Worm (Caenorhabditis elegans): ENCODE results near the gene dnj-23.

dnj-23 gene

DNA sequence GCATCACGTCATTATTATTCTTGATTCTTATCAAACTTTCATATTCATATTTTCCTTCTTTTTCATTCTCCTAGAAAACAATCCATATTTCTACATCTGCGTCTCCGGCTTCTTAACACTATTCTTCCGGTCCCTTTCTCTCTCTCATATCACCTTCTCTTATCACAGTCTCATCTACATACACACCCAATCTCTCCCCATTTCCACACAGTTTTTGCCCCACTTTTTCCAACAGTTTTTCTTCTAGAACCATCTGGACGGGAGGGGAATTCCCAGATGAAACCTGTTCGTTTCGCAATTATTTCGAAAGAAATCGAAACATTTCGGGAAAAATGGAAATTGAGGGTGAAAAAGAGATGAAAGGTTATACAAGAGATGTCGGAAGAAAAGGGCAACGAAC is 19.7 kb upstream of the dnj-23 start:
- TF ChIP-seq set-16 (GFP tag; IDR thresholded peaks at IDR 0.05) (no peak), fos-1 (tag; optimal IDR thresholded peaks at IDR 0.05) (no peak), aha-1 (tag) (no peak), dmd-6 (GFP tag; IDR thresholded peaks at IDR 0.05) (peak; percentile 82), zip-2 (tag; optimal IDR thresholded peaks at IDR 0.05) (peak; percentile 38), F37D6.2 (tag; optimal IDR thresholded peaks at IDR 0.05) (no peak), F26F4.8 (GFP tag; conservative IDR thresholded peaks at IDR 0.05) (no peak), sdz-12 (GFP tag; optimal IDR thresholded peaks at IDR 0.05) (no peak), nhr-41 (GFP tag; IDR thresholded peaks at IDR 0.05) (0 out of 2 replicates have a peak, but pooled peaks have one; percentile 6), mes-2 (tag; optimal IDR thresholded peaks at IDR 0.05; ENCODE audit: poor library complexity, severe bottlenecking) (peak; percentile 19), T20F7.1 (GFP tag; optimal IDR thresholded peaks at IDR 0.05) (peak; percentile 20), tag-97 (GFP tag; IDR thresholded peaks at IDR 0.05) (no peak), F49E8.2 (tag; optimal IDR thresholded peaks at IDR 0.05; ENCODE audit: borderline replicate concordance) (no peak), dmd-9 (GFP tag; IDR thresholded peaks at IDR 0.05) (no peak), ceh-20 (GFP tag; IDR thresholded peaks at IDR 0.05) (no peak), cey-2 (tag; optimal IDR thresholded peaks at IDR 0.05; ENCODE audit: borderline replicate concordance, insufficient read depth) (peak; percentile 65), spr-1 (tag; optimal IDR thresholded peaks at IDR 0.05) (peak; percentile 32), ceh-28 (tag; optimal IDR thresholded peaks at IDR 0.05) (no peak), daf-8 (GFP tag; IDR thresholded peaks at IDR 0.05) (no peak), nhr-11 (tag; optimal IDR thresholded peaks at IDR 0.05) (peak; percentile 33), lsy-2 (tag; optimal IDR thresholded peaks at IDR 0.05) (peak; percentile 44 to 68), lir-3 (tag; optimal IDR thresholded peaks at IDR 0.05) (no peak), ZK546.5 (tag; optimal IDR thresholded peaks at IDR 0.05) (no peak), ceh-82 (tag; optimal IDR thresholded peaks at IDR 0.05) (no peak), fkh-10 (GFP tag; optimal IDR thresholded peaks at IDR 0.05) (no peak), nhr-48 (tag; optimal IDR thresholded peaks at IDR 0.05) (peak; percentile 79), duxl-1 (tag; optimal IDR thresholded peaks at IDR 0.05; ENCODE audit: poor library complexity) (no peak), Y105C5A.15 (GFP tag; IDR thresholded peaks at IDR 0.05) (no peak), daf-19 (GFP tag; conservative IDR thresholded peaks at IDR 0.05) (no peak), nhr-76 (tag; optimal IDR thresholded peaks at IDR 0.05) (peak; percentile 38), vab-7 (GFP tag; IDR thresholded peaks at IDR 0.05) (no peak), lin-1 (GFP tag; IDR thresholded peaks at IDR 0.05) (no peak; the same call in 1 of the 2 replicates), T26A8.4 (GFP tag; IDR thresholded peaks at IDR 0.05) (peak; percentile 34; the same call in 1 of the 2 replicates), nhr-102 (tag; optimal IDR thresholded peaks at IDR 0.05) (peak; percentile 19), Y5F2A.4 (GFP tag; optimal IDR thresholded peaks at IDR 0.05) (no peak), nhr-25 (tag; optimal IDR thresholded peaks at IDR 0.05; ENCODE audit: borderline replicate concordance, insufficient read depth) (no peak), gei-8 (GFP tag; optimal IDR thresholded peaks at IDR 0.05) (no peak), snpc-1.2 (GFP tag; IDR thresholded peaks at IDR 0.05) (no peak), arid-1 (GFP tag; conservative IDR thresholded peaks at IDR 0.05) (no peak), egl-27 (tag; optimal IDR thresholded peaks at IDR 0.05) (no peak), ces-1 (GFP tag; optimal IDR thresholded peaks at IDR 0.05) (no peak), ZK337.2 (GFP tag; IDR thresholded peaks at IDR 0.05) (no peak), F44E2.7 (GFP tag; IDR thresholded peaks at IDR 0.05) (no peak), daf-16 (GFP tag; optimal IDR thresholded peaks at IDR 0.05) (no peak), daf-16 (tag; optimal IDR thresholded peaks at IDR 0.05) (peak; percentile 85), jun-1 (tag; optimal IDR thresholded peaks at IDR 0.05) (no peak), nhr-42 (GFP tag; IDR thresholded peaks at IDR 0.05) (no peak), pha-4 (GFP tag; IDR thresholded peaks at IDR 0.05) (no peak), pha-4 (tag; optimal IDR thresholded peaks at IDR 0.05) (no peak), mep-1 (tag; optimal IDR thresholded peaks at IDR 0.05) (peak; percentile 40), dve-1 (tag; optimal IDR thresholded peaks at IDR 0.05; ENCODE audit: insufficient read depth) (peak; percentile 84), lin-39 (tag; optimal IDR thresholded peaks at IDR 0.05) (no peak)
